Worm (Caenorhabditis elegans): ENCODE data around the gene Y11D7A.3.

The Y11D7A.3 gene

ce11 chrIV:9258547-9258946 is 25.7 kb downstream of the Y11D7A.3 start:
- TF ChIP-seq ceh-58 (GFP tag; IDR thresholded peaks at IDR 0.05) (no peak), ekl-4 (GFP tag; IDR thresholded peaks at IDR 0.05) (peak; percentile 24; the same call in 1 of the 2 replicates), madf-6 (GFP tag; IDR thresholded peaks at IDR 0.05) (0 out of 2 replicates have a peak, but pooled peaks have one; percentile 21), mel-28 (tag; optimal IDR thresholded peaks at IDR 0.05; ENCODE audit: borderline replicate concordance) (no peak), snpc-4 (GFP tag; optimal IDR thresholded peaks at IDR 0.05) (no peak), snpc-4 (tag; optimal IDR thresholded peaks at IDR 0.05) (peak in 1 of 4 experiments; percentile 11), C06A6.2 (GFP tag; conservative IDR thresholded peaks at IDR 0.05) (no peak), ama-1 (optimal IDR thresholded peaks at IDR 0.05) (peak; percentile 69), ama-1 (GFP tag; optimal IDR thresholded peaks at IDR 0.05) (no peak), attf-3 (GFP tag; conservative IDR thresholded peaks at IDR 0.05) (0 out of 2 replicates have a peak, but pooled peaks have one; percentile 21)

DNA sequence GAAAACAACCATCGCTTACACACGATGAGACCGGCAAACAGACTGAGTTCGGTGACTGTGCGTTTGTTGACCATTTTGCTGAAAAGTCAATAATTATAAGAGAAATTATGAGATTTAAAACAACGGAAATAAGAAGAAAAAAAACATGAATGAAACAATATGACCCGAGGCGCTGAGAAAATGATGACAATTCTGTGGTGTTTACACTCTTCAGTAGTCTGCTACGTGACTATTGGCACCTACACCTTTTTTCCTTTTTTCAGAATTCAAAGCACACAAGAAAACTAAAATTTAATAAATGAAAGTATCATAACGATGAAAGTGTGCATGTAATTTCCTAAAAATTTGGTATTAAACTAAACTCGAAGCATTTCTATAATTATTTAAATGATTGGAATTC is 26.8 kb downstream of the Y11D7A.3 start, which contains the start of gene Y11D7A.10:
Gene Y11D7A.10 (minus strand): TSS at position 82 of the 400 bp plus-strand sequence.
- TF ChIP-seq ekl-4 (GFP tag; IDR thresholded peaks at IDR 0.05) (no peak), mcd-1 (GFP tag; IDR thresholded peaks at IDR 0.05) (no peak), aptf-3 (GFP tag; IDR thresholded peaks at IDR 0.05) (no peak), F37B4.10 (GFP tag; IDR thresholded peaks at IDR 0.05) (no peak), pha-4 (tag; optimal IDR thresholded peaks at IDR 0.05) (no peak), cebp-1 (GFP tag; IDR thresholded peaks at IDR 0.05) (no peak), cebp-1 (tag; optimal IDR thresholded peaks at IDR 0.05) (no peak), somi-1 (GFP tag; optimal IDR thresholded peaks at IDR 0.05) (no peak), hlh-26 (GFP tag; conservative IDR thresholded peaks at IDR 0.05) (no peak), K11D2.4 (GFP tag; IDR thresholded peaks at IDR 0.05) (no peak), atf-7 (tag; optimal IDR thresholded peaks at IDR 0.05) (no peak), hlh-12 (tag; optimal IDR thresholded peaks at IDR 0.05) (no peak), rpc-1 (optimal IDR thresholded peaks at IDR 0.05) (no peak), rpc-1 (tag; optimal IDR thresholded peaks at IDR 0.05) (no peak), egl-44 (GFP tag; IDR thresholded peaks at IDR 0.05) (no peak), ama-1 (optimal IDR thresholded peaks at IDR 0.05) (no peak), ama-1 (GFP tag; optimal IDR thresholded peaks at IDR 0.05) (no peak), snpc-1.1 (tag; optimal IDR thresholded peaks at IDR 0.05; ENCODE audit: insufficient read depth) (no peak), F57C9.4 (tag; optimal IDR thresholded peaks at IDR 0.05) (no peak)

DNA sequence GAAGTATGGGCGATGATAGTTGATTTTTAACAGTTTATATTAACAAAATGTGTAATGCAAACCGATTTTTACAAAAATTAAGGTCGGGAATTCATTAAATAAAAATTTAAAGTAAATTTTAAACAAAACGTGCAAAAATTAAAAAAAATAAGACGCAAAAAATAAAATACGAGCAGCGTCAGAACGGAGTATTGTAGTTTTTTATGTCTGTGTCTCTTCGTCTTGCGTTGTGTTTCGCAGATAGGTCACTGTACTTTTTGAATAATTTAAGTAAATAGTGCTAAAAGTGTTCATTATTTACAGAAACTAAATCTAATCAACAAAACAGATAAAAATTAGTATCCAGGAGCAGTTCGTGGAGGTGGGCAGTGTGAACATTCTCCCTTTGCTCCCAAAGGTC is 27.4 kb downstream of the Y11D7A.3 start:
- TF ChIP-seq attf-3 (GFP tag; conservative IDR thresholded peaks at IDR 0.05) (peak; percentile 91), snpc-1.3 (tag; optimal IDR thresholded peaks at IDR 0.05; ENCODE audit: insufficient read depth) (no peak), lsl-1 (GFP tag; optimal IDR thresholded peaks at IDR 0.05) (no peak), hmg-1.2 (GFP tag; IDR thresholded peaks at IDR 0.05) (peak; percentile 92), sptf-2 (GFP tag; optimal IDR thresholded peaks at IDR 0.05) (no peak), hlh-12 (tag; optimal IDR thresholded peaks at IDR 0.05) (no peak), nhr-90 (tag; optimal IDR thresholded peaks at IDR 0.05) (no peak), F23B12.7 (tag; optimal IDR thresholded peaks at IDR 0.05; ENCODE audit: insufficient read depth) (no peak), ceh-79 (tag; optimal IDR thresholded peaks at IDR 0.05) (no peak), gei-17 (GFP tag; optimal IDR thresholded peaks at IDR 0.05) (no peak)

- 0 out of 2 replicates have a peak, but pooled peaks have one; percentile 3 for TF ChIP-seq F37B4.10 (GFP tag; IDR thresholded peaks at IDR 0.05)
- peak; percentile 12 for TF ChIP-seq F57A8.1 (GFP tag; optimal IDR thresholded peaks at IDR 0.05)
- TF ChIP-seq zfh-2 (GFP tag; conservative IDR thresholded peaks at IDR 0.05): no peak; the same call in 1 of the 2 replicates
Observed at ce11 chrIV:9260826-9261225, 27.9 kb downstream of the Y11D7A.3 start.

Data from whole organism, young adult.